Worm (Caenorhabditis elegans) whole organism, L3 larva: ENCODE measurements around the gene rips-1.

Source experiments
- fkh-10 ChIP-seq: sonication (generic microtip); optimal IDR thresholded peaks from 2 replicates; lab custom pipeline; 2017; ENCODE audit warnings: missing biosample characterization, missing genetic modification reagents, missing genetic modification characterization
- snpc-4 ChIP-seq: fragments of 150-350 bp; optimal IDR thresholded peaks from 2 replicates; lab custom pipeline; 2014; ENCODE audit warnings: missing biosample characterization, missing genetic modification characterization
- ztf-11 ChIP-seq: fragments of 150-350 bp; optimal IDR thresholded peaks from 2 replicates; lab custom pipeline; 2014; ENCODE audit warnings: missing biosample characterization, missing genetic modification characterization

ce11 chrV:3805499-3805898 is 33.7 kb downstream of the rips-1 start, which contains the start of gene R08F11.4:
- no peak for TF ChIP-seq ztf-11
- TF ChIP-seq snpc-4 (tag; lab: Kevin White, UChicago) = no peak
- TF ChIP-seq fkh-10 (GFP tag; lab: Kevin White, UChicago) = no peak
